Fruit fly (Drosophila melanogaster) whole organism, embryonic: ENCODE measurements around the gene dunk.

Source experiments
- B-H1 ChIP-seq: fragments of 200-800 bp; sonication (Bioruptor generic); IDR thresholded peaks from 3 replicates; pipeline ENCODE4 v1.3.6; 2022; ENCODE audit warnings: missing biosample characterization, missing genetic modification characterization
- CG10565 ChIP-seq: fragments of 200-800 bp; sonication (Bioruptor generic); optimal IDR thresholded peaks from 3 replicates; lab custom pipeline; 2016; ENCODE audit warnings: missing biosample characterization, mild to moderate bottlenecking, missing genetic modification characterization
- CG11723 ChIP-seq: fragments of 200-800 bp; sonication (Bioruptor generic); optimal IDR thresholded peaks from 2 replicates; lab custom pipeline; 2017; ENCODE audit warnings: missing biosample characterization, mild to moderate bottlenecking, missing genetic modification characterization
- CG12104 ChIP-seq: fragments of 200-800 bp; sonication (Bioruptor generic); optimal IDR thresholded peaks from 3 replicates; lab custom pipeline; 2016; ENCODE audit warnings: missing biosample characterization, missing genetic modification characterization
- CG13624 ChIP-seq: fragments of 200-800 bp; sonication (Bioruptor generic); optimal IDR thresholded peaks from 2 replicates; lab custom pipeline; 2016; ENCODE audit warnings: missing biosample characterization, missing genetic modification characterization
- CG16779 ChIP-seq: fragments of 200-800 bp; sonication (Bioruptor generic); IDR thresholded peaks from 2 replicates; pipeline ENCODE4 v1.3.6; 2022; ENCODE audit warnings: missing biosample characterization, missing genetic modification characterization
- CG17328 ChIP-seq: fragments of 200-800 bp; sonication (Bioruptor generic); IDR thresholded peaks from 2 replicates; pipeline ENCODE4 v1.3.6; 2022; ENCODE audit warnings: missing biosample characterization, missing genetic modification characterization
- CG1832 ChIP-seq: fragments of 200-800 bp; sonication (Bioruptor generic); optimal IDR thresholded peaks from 2 replicates; lab custom pipeline; 2017; ENCODE audit warnings: missing biosample characterization, mild to moderate bottlenecking, missing genetic modification characterization, inconsistent platforms
- CG18476 ChIP-seq: fragments of 200-800 bp; sonication (Bioruptor generic); optimal IDR thresholded peaks from 2 replicates; lab custom pipeline; 2016; ENCODE audit warnings: missing biosample characterization, mild to moderate bottlenecking, missing genetic modification characterization
- CG2120 ChIP-seq: fragments of 200-800 bp; sonication (Bioruptor generic); optimal IDR thresholded peaks from 3 replicates; lab custom pipeline; 2016; ENCODE audit warnings: missing biosample characterization, missing genetic modification characterization
- CG2712 ChIP-seq: fragments of 200-800 bp; optimal IDR thresholded peaks from 3 replicates; lab custom pipeline; 2019; ENCODE audit warnings: missing biosample characterization, mild to moderate bottlenecking, missing genetic modification characterization, moderate library complexity
- CG30431 ChIP-seq: fragments of 200-800 bp; sonication (Bioruptor generic); optimal IDR thresholded peaks from 2 replicates; lab custom pipeline; 2017; ENCODE audit warnings: missing biosample characterization, missing genetic modification characterization
- CG3065 ChIP-seq: fragments of 200-800 bp; sonication (Bioruptor generic); optimal IDR thresholded peaks from 2 replicates; lab custom pipeline; 2016; ENCODE audit warnings: missing biosample characterization, missing genetic modification characterization
- CG3726 ChIP-seq: fragments of 200-800 bp; sonication (Bioruptor generic); IDR thresholded peaks from 3 replicates; pipeline ENCODE4, ENCODE4 v1.3.6; 2022; ENCODE audit warnings: missing biosample characterization, missing genetic modification characterization
- CG6175 ChIP-seq: fragments of 200-800 bp; sonication (Bioruptor generic); IDR thresholded peaks from 3 replicates; pipeline ENCODE4 v1.3.6; 2022; ENCODE audit warnings: missing biosample characterization, missing genetic modification characterization
- CG7928 ChIP-seq: fragments of 200-800 bp; sonication (Bioruptor generic); optimal IDR thresholded peaks from 2 replicates; lab custom pipeline; 2017; ENCODE audit warnings: missing biosample characterization, mild to moderate bottlenecking, missing genetic modification characterization
- CG7987 ChIP-seq: fragments of 200-800 bp; sonication (Bioruptor generic); optimal IDR thresholded peaks from 2 replicates; lab custom pipeline; 2018; ENCODE audit warnings: missing biosample characterization, mild to moderate bottlenecking, missing genetic modification characterization, moderate library complexity
- CoRest ChIP-seq: fragments of 200-800 bp; sonication (Bioruptor generic); optimal IDR thresholded peaks from 3 replicates; lab custom pipeline; 2018; ENCODE audit warnings: missing biosample characterization, mild to moderate bottlenecking, missing genetic modification characterization, moderate library complexity
- Dek ChIP-seq: fragments of 200-800 bp; sonication (Bioruptor generic); optimal IDR thresholded peaks from 3 replicates; lab custom pipeline; 2019; ENCODE audit warnings: missing biosample characterization, mild to moderate bottlenecking, missing genetic modification characterization, moderate library complexity
- Dfd ChIP-seq, 2 experiments: fragments of >200 bp; optimal IDR thresholded peaks; 2 replicates each; lab custom pipeline; 2017; ENCODE audit warnings: missing biosample characterization in 2 of 2, missing genetic modification characterization in 2 of 2
- Dip3 ChIP-seq: fragments of 200-800 bp; sonication (Bioruptor generic); optimal IDR thresholded peaks from 3 replicates; lab custom pipeline; 2016; ENCODE audit warnings: missing biosample characterization, missing genetic modification characterization
- Ets65A ChIP-seq: fragments of 200-800 bp; sonication (Bioruptor generic); peaks from one replicate; lab custom pipeline; 2016; ENCODE audit warnings: missing biosample characterization, missing genetic modification characterization
- GATAe ChIP-seq: fragments of 200-800 bp; sonication (Bioruptor generic); conservative IDR thresholded peaks from 2 replicates; pipeline ENCODE4 v1.3.6; 2022; ENCODE audit warnings: missing biosample characterization, missing genetic modification characterization
- HHEX ChIP-seq: fragments of 200-800 bp; sonication (Bioruptor generic); optimal IDR thresholded peaks from 3 replicates; lab custom pipeline; 2017; ENCODE audit warnings: missing biosample characterization, mild to moderate bottlenecking, missing genetic modification characterization, missing genetic modification reagents
- Hr39 ChIP-seq: fragments of >200 bp; optimal IDR thresholded peaks from 2 replicates; lab custom pipeline; 2017
- Max ChIP-seq: fragments of 200-800 bp; sonication (Bioruptor generic); optimal IDR thresholded peaks from 2 replicates; lab custom pipeline; 2016; ENCODE audit warnings: missing biosample characterization, mild to moderate bottlenecking, missing genetic modification characterization
- Nf-YB ChIP-seq: fragments of 200-800 bp; sonication (Bioruptor generic); optimal IDR thresholded peaks from 3 replicates; lab custom pipeline; 2019; ENCODE audit warnings: missing biosample characterization, mild to moderate bottlenecking, missing genetic modification characterization, moderate library complexity
- Spps ChIP-seq: fragments of 200-800 bp; sonication (Bioruptor generic); optimal IDR thresholded peaks from 2 replicates; lab custom pipeline; 2018; ENCODE audit warnings: missing biosample characterization, mild to moderate bottlenecking, missing genetic modification characterization
- Sry-δ ChIP-seq: fragments of 200-800 bp; sonication (Bioruptor generic); optimal IDR thresholded peaks from 2 replicates; lab custom pipeline; 2016; ENCODE audit warnings: missing biosample characterization, missing genetic modification characterization
- bowl ChIP-seq: fragments of 200-800 bp; sonication (Bioruptor generic); IDR thresholded peaks from 2 replicates; pipeline ENCODE4 v1.3.6; 2022; ENCODE audit warnings: missing biosample characterization, missing genetic modification characterization
- corto ChIP-seq: fragments of 200-800 bp; sonication (Bioruptor generic); optimal IDR thresholded peaks from 2 replicates; lab custom pipeline; 2016; ENCODE audit warnings: missing biosample characterization, mild to moderate bottlenecking, missing genetic modification characterization, moderate library complexity
- crol ChIP-seq: fragments of 200-800 bp; sonication (Bioruptor generic); IDR thresholded peaks from 2 replicates; pipeline ENCODE4 v1.3.6; 2022; ENCODE audit warnings: missing biosample characterization, missing genetic modification characterization
- eve ChIP-seq, 2 experiments: fragments of >200 bp; optimal IDR thresholded peaks; 2 replicates each; lab custom pipeline; 2017; ENCODE audit warnings: missing biosample characterization in 2 of 2, missing genetic modification characterization in 2 of 2
- gce ChIP-seq: fragments of 200-800 bp; sonication (Bioruptor generic); IDR thresholded peaks from 3 replicates; pipeline ENCODE4 v1.3.6; 2022; ENCODE audit warnings: missing biosample characterization, missing genetic modification characterization
- gfzf ChIP-seq: fragments of 200-800 bp; sonication (Bioruptor generic); optimal IDR thresholded peaks from 2 replicates; lab custom pipeline; 2016; ENCODE audit warnings: missing biosample characterization, mild to moderate bottlenecking, missing genetic modification characterization, moderate library complexity
- hkb ChIP-seq, 2 experiments: fragments of 200-800 bp in 1 of 2; fragments of >200 bp in 1 of 2; sonication (Bioruptor generic) in 1 of 2; IDR thresholded peaks in 1 of 2; optimal IDR thresholded peaks in 1 of 2; 2 replicates each; pipeline versions ENCODE4 v1.3.6 to Lab custom; 2017 to 2022; ENCODE audit warnings: missing biosample characterization in 1 of 2, missing genetic modification characterization in 1 of 2
- jigr1 ChIP-seq: fragments of 200-800 bp; sonication (Bioruptor generic); IDR thresholded peaks from 3 replicates; pipeline ENCODE4 v1.3.6; 2022; ENCODE audit warnings: missing biosample characterization, missing genetic modification characterization
- knrl ChIP-seq: fragments of 200-800 bp; sonication (Bioruptor generic); IDR thresholded peaks from 3 replicates; pipeline ENCODE4 v1.3.6; 2022; ENCODE audit warnings: missing biosample characterization, missing genetic modification characterization; ENCODE audit not compliant: partially characterized antibody
- lola ChIP-seq, 3 experiments: fragments of >200 bp in 2 of 3; fragments of 200-800 bp in 1 of 3; sonication (Bioruptor generic) in 1 of 3; optimal IDR thresholded peaks; 2 replicates each; lab custom pipeline; 2017 to 2019; ENCODE audit warnings: missing biosample characterization in 3 of 3, missing genetic modification characterization in 3 of 3, mild to moderate bottlenecking in 1 of 3, moderate library complexity in 1 of 3
- maf-S ChIP-seq: fragments of 200-800 bp; sonication (Bioruptor generic); optimal IDR thresholded peaks from 2 replicates; lab custom pipeline; 2016; ENCODE audit warnings: missing biosample characterization, missing genetic modification characterization
- nom ChIP-seq: fragments of 200-800 bp; sonication (Bioruptor generic); optimal IDR thresholded peaks from 2 replicates; lab custom pipeline; 2017; ENCODE audit warnings: missing biosample characterization, missing genetic modification characterization, mild to moderate bottlenecking, moderate library complexity, missing genetic modification reagents
- rib ChIP-seq: fragments of 200-800 bp; sonication (Bioruptor generic); IDR thresholded peaks from 2 replicates; pipeline ENCODE4 v1.3.6; 2022; ENCODE audit warnings: missing biosample characterization, missing genetic modification characterization
- shn ChIP-seq: fragments of 200-800 bp; sonication (Bioruptor generic); optimal IDR thresholded peaks from 3 replicates; lab custom pipeline; 2016; ENCODE audit warnings: missing biosample characterization, missing genetic modification characterization
- sim ChIP-seq: fragments of 200-800 bp; sonication (Bioruptor generic); IDR thresholded peaks from 2 replicates; pipeline ENCODE4 v1.3.6; 2022; ENCODE audit warnings: missing biosample characterization, missing genetic modification characterization
- so ChIP-seq: fragments of 200-800 bp; sonication (Bioruptor generic); IDR thresholded peaks from 3 replicates; pipeline ENCODE4 v1.3.6; 2022; ENCODE audit warnings: missing biosample characterization, missing genetic modification characterization
- sob ChIP-seq: fragments of 200-800 bp; sonication (Bioruptor generic); IDR thresholded peaks from 2 replicates; pipeline ENCODE4 v1.3.6; 2022; ENCODE audit warnings: missing biosample characterization, missing genetic modification characterization
- ssp ChIP-seq: fragments of 200-800 bp; sonication (Bioruptor generic); IDR thresholded peaks from 2 replicates; pipeline ENCODE4 v1.3.6; 2022; ENCODE audit warnings: missing biosample characterization, missing genetic modification characterization
- tin ChIP-seq: fragments of 200-800 bp; sonication (Bioruptor generic); optimal IDR thresholded peaks from 3 replicates; lab custom pipeline; 2016; ENCODE audit warnings: missing biosample characterization, missing genetic modification characterization
- trem ChIP-seq: fragments of 200-800 bp; optimal IDR thresholded peaks from 3 replicates; lab custom pipeline; 2019; ENCODE audit warnings: missing biosample characterization, mild to moderate bottlenecking, missing genetic modification characterization, moderate library complexity
- zen ChIP-seq: fragments of 200-800 bp; sonication (Bioruptor generic); optimal IDR thresholded peaks from 3 replicates; lab custom pipeline; 2018; ENCODE audit warnings: missing biosample characterization, mild to moderate bottlenecking, missing genetic modification characterization, moderate library complexity

The dunk gene

dm6 chr2L:22129581-22130300, 21.7 kb upstream of the dunk start, which contains the start of gene CycK (continued):
- TF ChIP-seq rib (GFP tag; lab: Robert Waterston, UW) (no peak), eve (GFP tag; optimal IDR thresholded peaks at IDR 0.05; lab: Kevin White, UChicago) (peak in 1 of 2 experiments; percentile 51), tin (GFP tag; lab: Kevin White, UChicago) (no peak), hkb (optimal IDR thresholded peaks at IDR 0.05; lab: Kevin White, UChicago) (no peak), hkb (GFP tag; IDR thresholded peaks at IDR 0.05; lab: Robert Waterston, UW) (no peak), CG2120 (GFP tag; lab: Kevin White, UChicago) (peak; percentile 39), Dek (tag; lab: Kevin White, UChicago) (no peak), HHEX (GFP tag; lab: Kevin White, UChicago) (no peak), nom (no peak), CG12104 (no peak), Dfd (GFP tag; optimal IDR thresholded peaks at IDR 0.05; lab: Kevin White, UChicago) (peak in 1 of 2 experiments; percentile 29), Sry-δ (peak; percentile 67), sob (GFP tag; lab: Robert Waterston, UW) (no peak), CoRest (tag; lab: Kevin White, UChicago) (peak; percentile 42), crol (GFP tag; lab: Robert Waterston, UW) (no peak), Dip3 (GFP tag; lab: Kevin White, UChicago) (peak; percentile 4), Ets65A (GFP tag; lab: Kevin White, UChicago) (peak; percentile 92), B-H1 (no peak), Max (GFP tag; lab: Kevin White, UChicago) (peak; percentile 67), CG3065 (GFP tag; lab: Kevin White, UChicago) (no peak), CG11723 (peak; percentile 84), CG7987 (no peak), trem (peak; percentile 16), jigr1 (no peak), CG1832 (no peak), CG2712 (tag; lab: Kevin White, UChicago) (peak; percentile 21), bowl (GFP tag; lab: Robert Waterston, UW) (no peak), CG30431 (GFP tag; lab: Kevin White, UChicago) (no peak), zen (no peak), CG13624 (GFP tag; lab: Kevin White, UChicago) (no peak), so (GFP tag; lab: Robert Waterston, UW) (no peak), CG7928 (GFP tag; lab: Kevin White, UChicago) (no peak), maf-S (GFP tag; lab: Kevin White, UChicago) (no peak), CG6175 (GFP tag; lab: Robert Waterston, UW) (no peak), CG18476 (GFP tag; lab: Kevin White, UChicago) (no peak), knrl (GFP tag; lab: Robert Waterston, UW) (no peak), CG16779 (no peak), GATAe (GFP tag; lab: Robert Waterston, UW) (no peak), CG3726 (GFP tag; lab: Robert Waterston, UW) (no peak), lola (GFP tag; optimal IDR thresholded peaks at IDR 0.05; lab: Kevin White, UChicago) (peak in 1 of 3 experiments; percentile 37), corto (GFP tag; lab: Kevin White, UChicago) (no peak), gfzf (GFP tag; lab: Kevin White, UChicago) (peak; percentile 64), ssp (peak; percentile 96), CG17328 (GFP tag; lab: Robert Waterston, UW) (no peak), Nf-YB (no peak), shn (GFP tag; lab: Kevin White, UChicago) (peak; percentile 9), gce (GFP tag; lab: Robert Waterston, UW) (no peak), Hr39 (lab: Kevin White, UChicago) (no peak), CG10565 (no peak), Spps (no peak), sim (no peak)
